Fruit fly (Drosophila melanogaster): ENCODE results near the gene nerfin-1.

The nerfin-1 gene

DNA sequence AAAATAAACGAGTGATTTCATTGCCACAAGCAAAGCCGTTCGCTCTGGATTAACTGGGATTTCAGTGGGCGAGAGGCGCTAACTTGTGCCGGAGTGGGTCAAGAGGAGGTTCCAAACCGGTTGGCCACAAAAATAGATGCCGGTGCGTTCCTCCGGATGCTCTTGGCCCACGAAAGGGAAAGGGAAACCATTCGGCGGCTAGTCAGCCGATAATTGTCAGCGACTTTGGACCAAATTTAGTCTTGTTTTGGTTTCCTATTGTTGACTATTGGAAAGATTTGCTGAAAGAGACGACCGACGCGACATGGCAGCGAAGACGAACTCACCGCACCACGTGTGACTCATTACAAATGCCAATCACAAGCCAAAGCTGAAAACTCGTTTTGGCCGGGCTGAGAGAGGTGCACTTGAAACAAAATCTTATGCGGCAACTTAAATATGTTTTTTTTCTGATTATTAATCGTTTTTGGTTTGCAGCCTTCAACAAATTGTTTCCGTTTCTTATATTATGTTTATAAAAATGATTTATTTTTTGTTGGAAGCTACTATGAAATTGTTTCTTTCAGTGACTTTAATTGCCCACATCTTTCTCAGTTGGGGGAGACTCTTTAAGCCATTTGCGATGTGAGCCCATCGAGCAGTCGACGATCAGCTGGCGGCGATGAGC, 13.5 kb upstream of the nerfin-1 start, which contains the start of gene CG34056 (continued):
- TF ChIP-seq CG1832 (GFP tag; optimal IDR thresholded peaks at IDR 0.05), result no peak
- TF ChIP-seq ash1 (GFP tag; optimal IDR thresholded peaks at IDR 0.05), result peak; percentile 16
- TF ChIP-seq Aef1 (GFP tag; IDR thresholded peaks at IDR 0.05), result peak; percentile 95
- TF ChIP-seq Rx (GFP tag; IDR thresholded peaks at IDR 0.05), result peak; percentile 96
- TF ChIP-seq Taf1 (GFP tag; IDR thresholded peaks at IDR 0.05), result peak; percentile 84
- no peak for TF ChIP-seq pzg (GFP tag; optimal IDR thresholded peaks at IDR 0.05)
- peak; percentile 90 for TF ChIP-seq ase (GFP tag; IDR thresholded peaks at IDR 0.05)
- TF ChIP-seq Bgb (GFP tag; IDR thresholded peaks at IDR 0.05; ENCODE audit: partially characterized antibody), result no peak
- TF ChIP-seq bcd (GFP tag; optimal IDR thresholded peaks at IDR 0.05), result peak; percentile 91
- TF ChIP-seq ham (GFP tag; IDR thresholded peaks at IDR 0.05), result peak; percentile 79; the same call in 1 of the 2 replicates
- TF ChIP-seq Fer2 (tag; optimal IDR thresholded peaks at IDR 0.05), result peak; percentile 83
- peak; percentile 63 for TF ChIP-seq org-1 (GFP tag; optimal IDR thresholded peaks at IDR 0.05)
- TF ChIP-seq CG16813 (GFP tag; IDR thresholded peaks at IDR 0.05; ENCODE audit: partially characterized antibody), result no peak
- peak; percentile 85 for TF ChIP-seq grau (tag; optimal IDR thresholded peaks at IDR 0.05)
- peak; percentile 74 for TF ChIP-seq CG12942 (GFP tag; optimal IDR thresholded peaks at IDR 0.05)
- TF ChIP-seq CG12299 (tag; optimal IDR thresholded peaks at IDR 0.05), result peak; percentile 89
- peak; percentile 95 for TF ChIP-seq CG11504 (tag; optimal IDR thresholded peaks at IDR 0.05)
- no peak for TF ChIP-seq Scr (GFP tag; IDR thresholded peaks at IDR 0.05; ENCODE audit: partially characterized antibody)
- TF ChIP-seq hb (GFP tag; IDR thresholded peaks at IDR 0.05; ENCODE audit: partially characterized antibody), result no peak
- TF ChIP-seq CG6813 (GFP tag; optimal IDR thresholded peaks at IDR 0.05), result peak; percentile 90
- peak; percentile 20 for TF ChIP-seq CG10543 (GFP tag; optimal IDR thresholded peaks at IDR 0.05)
- peak; percentile 68 for TF ChIP-seq CG13775 (GFP tag; optimal IDR thresholded peaks at IDR 0.05)
- no peak for TF ChIP-seq CG15073 (GFP tag; optimal IDR thresholded peaks at IDR 0.05)
- TF ChIP-seq peb (GFP tag; IDR thresholded peaks at IDR 0.05), result peak; percentile 91
- peak; percentile 89 for TF ChIP-seq nau (GFP tag; optimal IDR thresholded peaks at IDR 0.05)
- TF ChIP-seq CG17829 (tag; optimal IDR thresholded peaks at IDR 0.05), result peak; percentile 95
- peak; percentile 64 for TF ChIP-seq tup (GFP tag; optimal IDR thresholded peaks at IDR 0.05)
- peak; percentile 77 for TF ChIP-seq dan (GFP tag; IDR thresholded peaks at IDR 0.05)
- peak; percentile 84 for TF ChIP-seq CG13624 (GFP tag; optimal IDR thresholded peaks at IDR 0.05)
- TF ChIP-seq D (optimal IDR thresholded peaks at IDR 0.05), result no peak
- peak; percentile 91 for TF ChIP-seq D (GFP tag; optimal IDR thresholded peaks at IDR 0.05)
- peak; percentile 94 for TF ChIP-seq CG12769 (tag; optimal IDR thresholded peaks at IDR 0.05)
- TF ChIP-seq Mad (GFP tag; optimal IDR thresholded peaks at IDR 0.05), result peak; percentile 64
- TF ChIP-seq CTCF (GFP tag; optimal IDR thresholded peaks at IDR 0.05), result peak; percentile 53
- TF ChIP-seq CG9727 (GFP tag; optimal IDR thresholded peaks at IDR 0.05), result peak; percentile 91
- TF ChIP-seq hkb (optimal IDR thresholded peaks at IDR 0.05), result no peak
- TF ChIP-seq hkb (GFP tag; IDR thresholded peaks at IDR 0.05), result peak; percentile 98
- TF ChIP-seq unc-4 (GFP tag; IDR thresholded peaks at IDR 0.05; ENCODE audit: partially characterized antibody), result 0 out of 2 replicates have a peak, but pooled peaks have one; percentile 31
- TF ChIP-seq CG16863 (GFP tag; optimal IDR thresholded peaks at IDR 0.05), result peak; percentile 73
- peak; percentile 94 for TF ChIP-seq CG4820 (GFP tag; optimal IDR thresholded peaks at IDR 0.05)
- TF ChIP-seq CG13123 (GFP tag; optimal IDR thresholded peaks at IDR 0.05), result peak; percentile 64
- TF ChIP-seq CG4328 (GFP tag; optimal IDR thresholded peaks at IDR 0.05), result peak; percentile 81
- TF ChIP-seq CG6765 (GFP tag; optimal IDR thresholded peaks at IDR 0.05), result peak; percentile 84
- TF ChIP-seq CG12155 (GFP tag; optimal IDR thresholded peaks at IDR 0.05), result peak; percentile 75
- TF ChIP-seq CG6854 (GFP tag; optimal IDR thresholded peaks at IDR 0.05), result peak; percentile 86
- peak; percentile 71 for TF ChIP-seq HLH54F (GFP tag; optimal IDR thresholded peaks at IDR 0.05)
- TF ChIP-seq cg (GFP tag; optimal IDR thresholded peaks at IDR 0.05), result no peak
- peak; percentile 93 for TF ChIP-seq CG18262 (tag; optimal IDR thresholded peaks at IDR 0.05)
- peak; percentile 64 for TF ChIP-seq chn (GFP tag; optimal IDR thresholded peaks at IDR 0.05)
- TF ChIP-seq CG17802 (tag; optimal IDR thresholded peaks at IDR 0.05), result peak; percentile 66

All from whole organism, embryonic.